Fruit fly (Drosophila melanogaster) whole organism, wandering third instar larva: ENCODE results near the gene Fam92.

Source experiments
- Dfd ChIP-seq: fragments of >200 bp; optimal IDR thresholded peaks from 2 replicates; lab custom pipeline; 2017; ENCODE audit warnings: missing biosample characterization, missing genetic modification characterization
- HLH106 ChIP-seq: fragments of 200-800 bp; optimal IDR thresholded peaks from 3 replicates; lab custom pipeline; 2019; ENCODE audit warnings: missing biosample characterization, mild to moderate bottlenecking, missing genetic modification characterization, moderate library complexity
- foxo ChIP-seq, 2 experiments: fragments of 200-800 bp; sonication (Bioruptor generic); optimal IDR thresholded peaks; 2 replicates in 1 of 2; 3 replicates in 1 of 2; lab custom pipeline; 2016 to 2017; ENCODE audit warnings: missing biosample characterization in 2 of 2, missing genetic modification characterization in 2 of 2
- pan ChIP-seq: fragments of >200 bp; optimal IDR thresholded peaks from 2 replicates; lab custom pipeline; 2017

DNA sequence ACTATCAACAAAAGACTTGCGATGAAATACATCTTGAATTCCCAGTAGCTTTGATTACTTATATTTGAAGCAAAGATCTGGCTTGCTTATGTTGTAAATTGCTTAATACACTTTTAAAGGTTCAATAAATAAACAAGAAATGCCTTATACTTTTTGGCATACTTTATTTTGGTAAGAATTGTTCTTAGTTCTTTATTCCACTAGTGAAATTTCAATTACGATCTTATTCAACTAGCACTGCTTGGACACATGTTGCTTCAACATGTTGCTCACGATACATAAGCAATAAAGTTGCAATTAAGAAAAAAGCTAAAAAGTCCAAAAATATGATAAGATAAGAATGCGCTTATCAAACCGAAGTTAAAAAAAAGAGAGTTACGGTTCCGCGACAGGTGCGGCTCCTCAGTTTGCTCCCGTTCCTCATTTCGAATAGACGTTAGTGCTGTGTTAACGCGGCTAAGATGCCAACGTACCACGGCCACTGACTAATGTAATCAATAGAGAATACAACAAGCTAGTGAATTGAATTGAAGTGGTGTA lies 23.4 kb downstream of the Fam92 start, which contains the start of the genes CG5421 and Oatp33Eb:
- TF ChIP-seq pan (lab: Kevin White, UChicago) (no peak), foxo (GFP tag; optimal IDR thresholded peaks at IDR 0.05; lab: Kevin White, UChicago) (no peak), HLH106 (tag; lab: Kevin White, UChicago) (no peak), Dfd (no peak)
